Worm (Caenorhabditis elegans) whole organism, young adult: ENCODE measurements around the gene B0454.5.

Experiments
- C06A6.2 ChIP-seq: fragments of 200-800 bp; sonication (Bioruptor generic); conservative IDR thresholded peaks from 2 replicates; pipeline ENCODE4 v1.3.6; 2022; ENCODE audit warnings: missing genetic modification characterization, missing compliant biosample characterization
- D2030.7 ChIP-seq: fragments of 200-800 bp; sonication (Bioruptor generic); IDR thresholded peaks from 2 replicates; pipeline ENCODE4 v1.3.6; 2022; ENCODE audit warnings: missing genetic modification reagents, missing genetic modification characterization, missing compliant biosample characterization
- F33H1.4 ChIP-seq: fragments of 200-800 bp; sonication (Bioruptor generic); IDR thresholded peaks from 2 replicates; pipeline ENCODE4 v1.3.6; 2022; ENCODE audit warnings: missing genetic modification reagents, missing genetic modification characterization, missing compliant biosample characterization
- K12H6.12 ChIP-seq: fragments of 200-800 bp; sonication (Bioruptor generic); optimal IDR thresholded peaks from 2 replicates; lab custom pipeline; 2018; ENCODE audit warnings: mild to moderate bottlenecking, missing genetic modification characterization, missing compliant biosample characterization
- Y79H2A.3 ChIP-seq: fragments of 200-800 bp; sonication (Bioruptor generic); conservative IDR thresholded peaks from 2 replicates; pipeline ENCODE4 v1.3.6; 2022; ENCODE audit warnings: missing genetic modification reagents, missing genetic modification characterization, missing compliant biosample characterization
- akir-1 ChIP-seq: fragments of 200-800 bp; sonication (Bioruptor generic); optimal IDR thresholded peaks from 2 replicates; lab custom pipeline; 2018; ENCODE audit warnings: mild to moderate bottlenecking, missing genetic modification characterization, moderate library complexity, missing compliant biosample characterization
- attf-3 ChIP-seq: fragments of 200-800 bp; sonication (Bioruptor generic); conservative IDR thresholded peaks from 2 replicates; pipeline ENCODE4 v1.3.6; 2022; ENCODE audit warnings: missing genetic modification reagents, missing genetic modification characterization, missing compliant biosample characterization
- ccch-3 ChIP-seq: fragments of 200-800 bp; sonication (Bioruptor generic); optimal IDR thresholded peaks from 2 replicates; lab custom pipeline; 2018; ENCODE audit warnings: mild to moderate bottlenecking, missing genetic modification characterization, missing compliant biosample characterization
- ceh-40 ChIP-seq: fragments of 200-800 bp; sonication (Bioruptor generic); IDR thresholded peaks from 2 replicates; pipeline ENCODE4 v1.3.6; 2022; ENCODE audit warnings: missing genetic modification characterization, missing compliant biosample characterization
- ceh-79 ChIP-seq: sonication (generic microtip); optimal IDR thresholded peaks from 2 replicates; lab custom pipeline; 2017; ENCODE audit warnings: mild to moderate bottlenecking, missing genetic modification characterization, missing compliant biosample characterization
- chd-7 ChIP-seq: sonication (generic microtip); optimal IDR thresholded peaks from 2 replicates; lab custom pipeline; 2016; ENCODE audit warnings: mild to moderate bottlenecking, missing genetic modification characterization, moderate library complexity, missing compliant biosample characterization
- dox-1 ChIP-seq: fragments of 200-800 bp; sonication (Bioruptor generic); IDR thresholded peaks from 2 replicates; pipeline ENCODE4 v1.3.6; 2022; ENCODE audit warnings: missing genetic modification reagents, missing genetic modification characterization, missing compliant biosample characterization
- egl-18 ChIP-seq: fragments of 200-800 bp; sonication (Bioruptor generic); IDR thresholded peaks from 2 replicates; pipeline ENCODE4 v1.3.6; 2022; ENCODE audit warnings: missing genetic modification reagents, missing genetic modification characterization, missing compliant biosample characterization
- ets-4 ChIP-seq: fragments of 200-800 bp; sonication (Bioruptor generic); optimal IDR thresholded peaks from 2 replicates; lab custom pipeline; 2018; ENCODE audit warnings: mild to moderate bottlenecking, missing genetic modification characterization, missing compliant biosample characterization
- hlh-12 ChIP-seq: sonication (generic microtip); optimal IDR thresholded peaks from 2 replicates; lab custom pipeline; 2016; ENCODE audit warnings: missing genetic modification characterization, missing compliant biosample characterization
- hlh-26 ChIP-seq: fragments of 200-800 bp; sonication (Bioruptor generic); conservative IDR thresholded peaks from 2 replicates; pipeline ENCODE4 v1.3.6; 2022; ENCODE audit warnings: missing genetic modification reagents, missing genetic modification characterization, missing compliant biosample characterization
- hmg-1.2 ChIP-seq: fragments of 200-800 bp; sonication (Bioruptor generic); IDR thresholded peaks from 2 replicates; pipeline ENCODE4 v1.3.6; 2022; ENCODE audit warnings: missing genetic modification reagents, missing genetic modification characterization, missing compliant biosample characterization
- hsf-1 ChIP-seq: fragments of 200-800 bp; sonication (Bioruptor generic); IDR thresholded peaks from 2 replicates; pipeline ENCODE4 v1.3.6; 2022; ENCODE audit warnings: missing genetic modification reagents, missing genetic modification characterization, missing compliant biosample characterization
- lag-1 ChIP-seq: fragments of 200-800 bp; sonication (Bioruptor generic); IDR thresholded peaks from 2 replicates; pipeline ENCODE4 v1.3.6; 2022; ENCODE audit warnings: missing genetic modification reagents, missing genetic modification characterization, missing compliant biosample characterization
- let-526 ChIP-seq: fragments of 200-800 bp; sonication (Bioruptor generic); IDR thresholded peaks from 2 replicates; pipeline ENCODE4 v1.3.6; 2022; ENCODE audit warnings: missing genetic modification reagents, missing genetic modification characterization, missing compliant biosample characterization
- lsl-1 ChIP-seq: fragments of 200-800 bp; sonication (Bioruptor generic); optimal IDR thresholded peaks from 2 replicates; lab custom pipeline; 2018; ENCODE audit warnings: mild to moderate bottlenecking, missing genetic modification characterization, moderate library complexity, missing compliant biosample characterization
- lsy-27 ChIP-seq: sonication (generic microtip); optimal IDR thresholded peaks from 2 replicates; lab custom pipeline; 2017; ENCODE audit warnings: missing genetic modification characterization, mild to moderate bottlenecking, missing compliant biosample characterization, antibody characterized with exemption, missing genotype, borderline replicate concordance; ENCODE audit not compliant: insufficient read depth
- madf-10 ChIP-seq: sonication (generic microtip); optimal IDR thresholded peaks from 2 replicates; lab custom pipeline; 2016; ENCODE audit warnings: mild to moderate bottlenecking, missing genetic modification characterization, missing compliant biosample characterization
- madf-6 ChIP-seq: fragments of 200-800 bp; sonication (Bioruptor generic); IDR thresholded peaks from 2 replicates; pipeline ENCODE4 v1.3.6; 2022; ENCODE audit warnings: missing genetic modification reagents, missing genetic modification characterization, missing compliant biosample characterization
- mel-28 ChIP-seq: sonication (generic microtip); optimal IDR thresholded peaks from 2 replicates; lab custom pipeline; 2016; ENCODE audit warnings: borderline replicate concordance, mild to moderate bottlenecking, missing genetic modification characterization, missing compliant biosample characterization
- mes-4 ChIP-seq: sonication (generic microtip); optimal IDR thresholded peaks from 2 replicates; lab custom pipeline; 2016; ENCODE audit warnings: missing genotype, missing genetic modification characterization, missing compliant biosample characterization
- mxl-1 ChIP-seq: sonication (generic microtip); optimal IDR thresholded peaks from 2 replicates; lab custom pipeline; 2016; ENCODE audit warnings: missing genetic modification characterization, missing compliant biosample characterization
- nfyb-1 ChIP-seq: fragments of 200-800 bp; sonication (Bioruptor generic); IDR thresholded peaks from 2 replicates; pipeline ENCODE4 v1.3.6; 2022; ENCODE audit warnings: missing genetic modification reagents, missing genetic modification characterization, missing compliant biosample characterization
- nhr-179 ChIP-seq: sonication (generic microtip); optimal IDR thresholded peaks from 2 replicates; lab custom pipeline; 2016; ENCODE audit warnings: mild to moderate bottlenecking, missing genetic modification characterization, missing compliant biosample characterization
- nhr-90 ChIP-seq: sonication (generic microtip); optimal IDR thresholded peaks from 2 replicates; lab custom pipeline; 2016; ENCODE audit warnings: missing genotype, mild to moderate bottlenecking, missing genetic modification characterization, missing compliant biosample characterization
- snpc-1.1 ChIP-seq: sonication (generic microtip); optimal IDR thresholded peaks from 2 replicates; lab custom pipeline; 2017; ENCODE audit warnings: missing genetic modification characterization, mild to moderate bottlenecking, missing compliant biosample characterization, antibody characterized with exemption, moderate library complexity, missing genotype, missing genetic modification reagents; ENCODE audit not compliant: insufficient read depth
- snpc-4 ChIP-seq, 5 experiments: fragments of 150-350 bp in 1 of 5; sonication (generic microtip) in 4 of 5; optimal IDR thresholded peaks; 2 replicates each; lab custom pipeline; 2014 to 2018; ENCODE audit warnings: missing genetic modification characterization in 5 of 5, missing biosample characterization in 3 of 5, antibody characterized with exemption in 2 of 5, mild to moderate bottlenecking in 2 of 5, missing compliant biosample characterization in 2 of 5, missing genotype in 2 of 5, moderate library complexity in 2 of 5, missing genetic modification reagents in 1 of 5
- sptf-2 ChIP-seq: fragments of 200-800 bp; sonication (Bioruptor generic); optimal IDR thresholded peaks from 2 replicates; lab custom pipeline; 2018; ENCODE audit warnings: mild to moderate bottlenecking, missing genetic modification characterization, missing compliant biosample characterization
- tbx-9 ChIP-seq: sonication (generic microtip); optimal IDR thresholded peaks from 2 replicates; lab custom pipeline; 2016; ENCODE audit warnings: borderline replicate concordance, missing genetic modification characterization, inconsistent platforms, missing compliant biosample characterization
- unc-62 ChIP-seq: fragments of 150-350 bp; optimal IDR thresholded peaks from 2 replicates; lab custom pipeline; 2014; ENCODE audit warnings: missing biosample characterization, missing genetic modification reagents, missing genetic modification characterization
- zfh-2 ChIP-seq: fragments of 200-800 bp; sonication (Bioruptor generic); conservative IDR thresholded peaks from 2 replicates; pipeline ENCODE4 v1.3.6; 2022; ENCODE audit warnings: missing genetic modification reagents, missing genetic modification characterization, missing compliant biosample characterization
- ztf-22 ChIP-seq: fragments of 200-800 bp; sonication (Bioruptor generic); optimal IDR thresholded peaks from 2 replicates; lab custom pipeline; 2018; ENCODE audit warnings: mild to moderate bottlenecking, missing genetic modification characterization, moderate library complexity, missing compliant biosample characterization

The B0454.5 gene

DNA sequence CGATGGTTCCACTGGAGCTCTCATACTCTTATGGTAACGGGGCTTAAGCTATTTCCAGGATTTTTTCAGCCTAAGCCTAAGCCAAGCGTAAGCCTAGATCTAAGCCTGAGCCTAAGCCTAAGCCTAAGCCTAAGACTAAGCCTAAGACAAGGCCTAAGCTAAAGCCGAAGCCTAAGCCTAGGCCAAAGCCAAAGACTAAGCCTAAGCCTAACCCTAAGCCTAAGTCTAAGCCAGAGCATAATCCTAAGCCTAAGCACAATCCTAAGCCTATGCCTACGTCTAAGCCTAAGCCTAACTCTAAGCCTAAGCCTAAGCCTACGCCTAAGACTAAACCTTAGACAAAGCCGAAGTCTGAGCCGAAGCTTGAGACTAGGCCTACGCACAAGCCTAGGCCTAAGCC lies 10.3 kb downstream of the B0454.5 start:
- TF ChIP-seq madf-6 (GFP tag; lab: Robert Waterston, UW) (peak; percentile 24; the same call in 1 of the 2 replicates), hsf-1 (GFP tag; lab: Robert Waterston, UW) (0 out of 2 replicates have a peak, but pooled peaks have one; percentile 39), D2030.7 (no peak)

DNA sequence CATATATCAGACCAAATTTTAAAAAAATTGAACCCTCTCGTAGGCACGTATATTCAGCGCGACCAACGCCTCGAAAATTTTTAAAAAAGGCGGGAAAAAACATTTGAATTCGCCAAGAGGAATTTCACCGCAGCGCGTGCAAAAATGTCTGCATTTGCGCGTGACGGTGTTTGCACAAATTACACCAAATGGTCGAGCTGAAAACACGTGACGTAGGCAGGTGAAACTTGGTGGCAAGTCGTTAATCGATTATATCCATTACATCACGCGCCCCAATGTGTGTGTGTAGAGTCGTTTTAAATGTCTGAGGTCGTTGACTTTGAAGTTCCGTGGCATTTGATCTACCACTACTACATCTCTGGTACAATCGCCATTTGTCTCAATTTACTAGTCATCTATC lies 12.0 kb downstream of the B0454.5 start, which contains the start of gene sri-31:
TSS of gene sri-31 (plus strand) at position 301 of the 400 bp plus-strand sequence.
- TF ChIP-seq unc-62 (GFP tag; lab: Kevin White, UChicago) (no peak), hlh-26 (GFP tag; lab: Robert Waterston, UW) (no peak), zfh-2 (no peak), C06A6.2 (GFP tag; lab: Robert Waterston, UW) (no peak), ccch-3 (GFP tag; lab: Kevin White, UChicago) (no peak), nfyb-1 (no peak), nhr-179 (tag; lab: Kevin White, UChicago) (no peak), ztf-22 (GFP tag; lab: Kevin White, UChicago) (no peak), mxl-1 (tag; lab: Kevin White, UChicago) (no peak), chd-7 (tag; lab: Kevin White, UChicago) (no peak), snpc-4 (GFP tag; optimal IDR thresholded peaks at IDR 0.05; lab: Kevin White, UChicago) (no peak), snpc-4 (tag; optimal IDR thresholded peaks at IDR 0.05; lab: Kevin White, UChicago) (no peak), hlh-12 (tag; lab: Kevin White, UChicago) (no peak), let-526 (no peak), tbx-9 (tag; lab: Kevin White, UChicago) (no peak)
- TF ChIP-seq, all 124 proteins: peak for 0

DNA sequence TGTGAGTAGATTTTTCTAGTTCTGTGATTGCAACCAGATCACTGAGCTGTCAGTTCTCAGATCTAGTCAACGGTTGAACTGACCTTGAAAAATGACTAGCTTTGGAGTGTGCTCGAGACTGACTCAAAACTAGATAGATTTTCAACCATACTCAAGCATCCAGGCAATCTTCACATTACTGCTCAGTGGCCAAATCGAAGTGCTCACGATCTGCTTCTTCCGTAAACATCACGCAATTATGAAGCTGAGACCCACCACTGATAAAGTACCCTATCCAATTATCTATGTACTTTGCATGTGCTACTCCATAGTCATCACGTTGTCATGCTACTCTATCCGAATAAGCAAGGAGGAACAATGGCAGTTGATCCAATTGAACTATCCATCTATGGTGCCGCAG lies 12.7 kb downstream of the B0454.5 start:
- no peak for TF ChIP-seq lsl-1 (GFP tag; lab: Kevin White, UChicago)
- no peak for TF ChIP-seq F33H1.4 (GFP tag; lab: Robert Waterston, UW)
- no peak for TF ChIP-seq snpc-1.1 (tag; lab: Kevin White, UChicago)
- TF ChIP-seq madf-6 (GFP tag; lab: Robert Waterston, UW) = no peak
- no peak for TF ChIP-seq nhr-90
- TF ChIP-seq unc-62 (GFP tag; lab: Kevin White, UChicago) = no peak
- TF ChIP-seq, all 124 proteins: peak for 0

DNA sequence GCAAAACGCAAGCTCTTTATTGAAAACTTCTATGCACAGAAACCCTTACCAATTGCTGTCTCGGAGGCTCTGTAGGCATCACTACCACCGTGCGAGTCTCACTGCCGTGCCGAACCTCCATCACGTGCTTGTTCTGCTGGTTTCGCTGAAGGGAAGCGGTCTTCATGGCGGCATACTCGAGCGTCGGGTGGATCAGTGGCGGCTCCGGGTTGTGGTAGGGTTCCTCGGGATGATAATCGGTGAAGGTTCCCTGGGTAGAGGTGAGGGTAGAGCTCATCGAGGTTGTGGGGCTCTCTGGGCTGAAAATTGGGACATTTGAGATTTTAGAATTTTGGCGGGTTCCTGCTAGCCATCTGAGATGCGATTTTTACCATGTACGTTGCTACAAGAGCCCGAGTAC lies 14.2 kb downstream of the B0454.5 start:
- TF ChIP-seq attf-3 (GFP tag; lab: Robert Waterston, UW) (no peak), zfh-2 (peak; percentile 55; the same call in 1 of the 2 replicates)

DNA sequence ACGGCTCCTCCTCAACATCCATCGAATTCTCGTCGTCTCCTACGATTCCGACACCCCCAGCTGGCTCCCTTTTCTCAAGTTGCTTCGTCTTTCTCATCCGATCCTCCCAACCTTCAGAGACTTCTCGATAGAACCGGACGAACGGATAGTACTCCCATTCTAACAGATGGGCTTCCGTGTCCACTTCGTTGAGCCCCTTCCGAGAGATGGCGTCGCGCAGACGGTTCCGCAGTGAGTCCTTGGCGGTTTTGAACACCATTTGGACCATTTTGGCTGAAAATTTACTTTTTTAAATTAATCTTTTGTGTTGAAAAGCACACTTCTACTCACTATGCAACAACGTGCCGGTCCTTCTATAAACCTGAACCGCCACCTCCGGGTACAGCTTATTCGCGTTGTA lies 15.0 kb downstream of the B0454.5 start:
- no peak for TF ChIP-seq ets-4 (GFP tag; lab: Kevin White, UChicago)
- no peak for TF ChIP-seq mel-28
- TF ChIP-seq mes-4 (tag; lab: Kevin White, UChicago) = no peak
- no peak for TF ChIP-seq snpc-4 (GFP tag; optimal IDR thresholded peaks at IDR 0.05; lab: Kevin White, UChicago)
- TF ChIP-seq snpc-4 (tag; optimal IDR thresholded peaks at IDR 0.05; lab: Kevin White, UChicago) = no peak
- no peak for TF ChIP-seq ceh-79 (tag; lab: Kevin White, UChicago)
- TF ChIP-seq nhr-179 (tag; lab: Kevin White, UChicago) = no peak
- no peak for TF ChIP-seq mxl-1 (tag; lab: Kevin White, UChicago)
- TF ChIP-seq egl-18 (GFP tag; lab: Robert Waterston, UW) = no peak
- TF ChIP-seq lsy-27 = no peak
- no peak for TF ChIP-seq akir-1 (GFP tag; lab: Kevin White, UChicago)
- no peak for TF ChIP-seq K12H6.12 (tag; lab: Kevin White, UChicago)
- no peak for TF ChIP-seq dox-1 (GFP tag; lab: Robert Waterston, UW)
- TF ChIP-seq madf-10 (tag; lab: Kevin White, UChicago) = no peak
- no peak for TF ChIP-seq sptf-2
- no peak for TF ChIP-seq hmg-1.2 (GFP tag; lab: Robert Waterston, UW)
- no peak for TF ChIP-seq lag-1 (GFP tag; lab: Robert Waterston, UW)
- no peak for TF ChIP-seq Y79H2A.3
- no peak for TF ChIP-seq ceh-40 (GFP tag; lab: Robert Waterston, UW)
